Fruit fly (Drosophila melanogaster) whole organism, embryonic: ENCODE measurements around the gene CG32066.

ENCODE experiments used
- CG11723 ChIP-seq: fragments of 200-800 bp; sonication (Bioruptor generic); optimal IDR thresholded peaks from 2 replicates; lab custom pipeline; 2017; ENCODE audit warnings: missing biosample characterization, mild to moderate bottlenecking, missing genetic modification characterization
- CG12236 ChIP-seq: fragments of 200-800 bp; sonication (Bioruptor generic); optimal IDR thresholded peaks from 2 replicates; lab custom pipeline; 2016; ENCODE audit warnings: missing biosample characterization, missing genetic modification characterization
- CG13424 ChIP-seq: fragments of 200-800 bp; sonication (Bioruptor generic); optimal IDR thresholded peaks from 2 replicates; lab custom pipeline; 2019; ENCODE audit warnings: missing biosample characterization, mild to moderate bottlenecking, missing genetic modification characterization, moderate library complexity
- CG13624 ChIP-seq: fragments of 200-800 bp; sonication (Bioruptor generic); optimal IDR thresholded peaks from 2 replicates; lab custom pipeline; 2016; ENCODE audit warnings: missing biosample characterization, missing genetic modification characterization
- CG13894 ChIP-seq: fragments of 200-800 bp; sonication (Bioruptor generic); optimal IDR thresholded peaks from 3 replicates; lab custom pipeline; 2018; ENCODE audit warnings: missing biosample characterization, mild to moderate bottlenecking, missing genetic modification characterization, moderate library complexity
- CG14014 ChIP-seq: fragments of 200-800 bp; sonication (Bioruptor generic); IDR thresholded peaks from 2 replicates; pipeline ENCODE4 v1.3.6; 2022; ENCODE audit warnings: missing biosample characterization, missing genetic modification characterization
- CG14050 ChIP-seq: fragments of 200-800 bp; sonication (Bioruptor generic); IDR thresholded peaks from 3 replicates; pipeline ENCODE4 v1.3.6; 2022; ENCODE audit warnings: missing biosample characterization, missing genetic modification characterization
- CG15514 ChIP-seq: fragments of 200-800 bp; sonication (Bioruptor generic); optimal IDR thresholded peaks from 3 replicates; lab custom pipeline; 2017; ENCODE audit warnings: missing biosample characterization, missing genetic modification characterization, mild to moderate bottlenecking, moderate library complexity, missing genetic modification reagents
- CG1603 ChIP-seq: fragments of 200-800 bp; sonication (Bioruptor generic); optimal IDR thresholded peaks from 2 replicates; lab custom pipeline; 2019; ENCODE audit warnings: missing biosample characterization, mild to moderate bottlenecking, missing genetic modification characterization, moderate library complexity
- CG1647 ChIP-seq: fragments of 200-800 bp; sonication (Bioruptor generic); optimal IDR thresholded peaks from 3 replicates; lab custom pipeline; 2016; ENCODE audit warnings: missing biosample characterization, missing genetic modification characterization
- CG17612 ChIP-seq: fragments of 200-800 bp; sonication (Bioruptor generic); IDR thresholded peaks from 2 replicates; pipeline ENCODE4 v1.3.6; 2022; ENCODE audit warnings: missing biosample characterization, missing genetic modification characterization
- CG17802 ChIP-seq: fragments of 200-800 bp; sonication (Bioruptor generic); optimal IDR thresholded peaks from 2 replicates; lab custom pipeline; 2018; ENCODE audit warnings: missing biosample characterization, mild to moderate bottlenecking, missing genetic modification characterization, moderate library complexity
- CG30431 ChIP-seq: fragments of 200-800 bp; sonication (Bioruptor generic); optimal IDR thresholded peaks from 2 replicates; lab custom pipeline; 2017; ENCODE audit warnings: missing biosample characterization, missing genetic modification characterization
- CG31441 ChIP-seq: fragments of 200-800 bp; sonication (Bioruptor generic); IDR thresholded peaks from 2 replicates; pipeline ENCODE4 v1.3.6; 2022; ENCODE audit warnings: missing biosample characterization, missing genetic modification characterization
- CG33557 ChIP-seq: fragments of 200-800 bp; sonication (Bioruptor generic); optimal IDR thresholded peaks from 2 replicates; lab custom pipeline; 2019; ENCODE audit warnings: missing biosample characterization, mild to moderate bottlenecking, missing genetic modification characterization, moderate library complexity
- CG3838 ChIP-seq: fragments of 200-800 bp; sonication (Bioruptor generic); optimal IDR thresholded peaks from 3 replicates; lab custom pipeline; 2016; ENCODE audit warnings: missing biosample characterization, missing genetic modification characterization
- CG4707 ChIP-seq: fragments of 200-800 bp; sonication (Bioruptor generic); optimal IDR thresholded peaks from 2 replicates; lab custom pipeline; 2018; ENCODE audit warnings: missing biosample characterization, mild to moderate bottlenecking, missing genetic modification characterization, moderate library complexity
- CG8478 ChIP-seq: fragments of >200 bp; optimal IDR thresholded peaks from 2 replicates; lab custom pipeline; 2018
- Dfd ChIP-seq, 2 experiments: fragments of >200 bp; optimal IDR thresholded peaks; 2 replicates each; lab custom pipeline; 2017; ENCODE audit warnings: missing biosample characterization in 2 of 2, missing genetic modification characterization in 2 of 2
- Dip3 ChIP-seq: fragments of 200-800 bp; sonication (Bioruptor generic); optimal IDR thresholded peaks from 3 replicates; lab custom pipeline; 2016; ENCODE audit warnings: missing biosample characterization, missing genetic modification characterization
- H2.0 ChIP-seq: fragments of 200-800 bp; sonication (Bioruptor generic); IDR thresholded peaks from 2 replicates; pipeline ENCODE4 v1.3.6; 2022; ENCODE audit warnings: missing biosample characterization, missing genetic modification characterization
- Hsf ChIP-seq: fragments of 200-800 bp; sonication (Bioruptor generic); optimal IDR thresholded peaks from 3 replicates; lab custom pipeline; 2016; ENCODE audit warnings: missing biosample characterization, missing genetic modification characterization
- Max ChIP-seq: fragments of 200-800 bp; sonication (Bioruptor generic); optimal IDR thresholded peaks from 2 replicates; lab custom pipeline; 2016; ENCODE audit warnings: missing biosample characterization, mild to moderate bottlenecking, missing genetic modification characterization
- Nf-YC ChIP-seq: fragments of 200-800 bp; optimal IDR thresholded peaks from 3 replicates; lab custom pipeline; 2019; ENCODE audit warnings: missing biosample characterization, mild to moderate bottlenecking, missing genetic modification characterization, moderate library complexity
- PHDP ChIP-seq: fragments of 200-800 bp; sonication (Bioruptor generic); optimal IDR thresholded peaks from 3 replicates; lab custom pipeline; 2018; ENCODE audit warnings: missing biosample characterization, mild to moderate bottlenecking, missing genetic modification characterization, moderate library complexity
- Scr ChIP-seq: fragments of 200-800 bp; sonication (Bioruptor generic); IDR thresholded peaks from 2 replicates; pipeline ENCODE4 v1.3.6; 2022; ENCODE audit warnings: missing biosample characterization, missing genetic modification characterization; ENCODE audit not compliant: partially characterized antibody
- Trl ChIP-seq, 3 experiments: fragments of >200 bp in 2 of 3; fragments of 200-800 bp in 1 of 3; sonication (Bioruptor generic) in 1 of 3; optimal IDR thresholded peaks; 2 replicates in 1 of 3; 3 replicates in 2 of 3; lab custom pipeline; 2016 to 2017; ENCODE audit warnings: missing biosample characterization in 1 of 3, missing genetic modification characterization in 1 of 3
- abd-A ChIP-seq: fragments of 200-800 bp; sonication (Bioruptor generic); optimal IDR thresholded peaks from 3 replicates; lab custom pipeline; 2019; ENCODE audit warnings: missing biosample characterization, mild to moderate bottlenecking, missing genetic modification characterization, moderate library complexity
- cg ChIP-seq: fragments of 200-800 bp; sonication (Bioruptor generic); optimal IDR thresholded peaks from 3 replicates; lab custom pipeline; 2019; ENCODE audit warnings: missing biosample characterization, mild to moderate bottlenecking, missing genetic modification characterization, moderate library complexity
- croc ChIP-seq: fragments of 200-800 bp; sonication (Bioruptor generic); conservative IDR thresholded peaks from 3 replicates; pipeline ENCODE4 v1.3.6; 2022; ENCODE audit warnings: missing biosample characterization, missing genetic modification characterization
- dmrt11E ChIP-seq: fragments of 200-800 bp; sonication (Bioruptor generic); optimal IDR thresholded peaks from 3 replicates; lab custom pipeline; 2018; ENCODE audit warnings: missing biosample characterization, mild to moderate bottlenecking, missing genetic modification characterization, moderate library complexity
- dpn ChIP-seq, 2 experiments: fragments of 200-800 bp; sonication (Bioruptor generic); optimal IDR thresholded peaks; 3 replicates each; lab custom pipeline; 2016; ENCODE audit warnings: missing biosample characterization in 2 of 2, missing genetic modification characterization in 2 of 2
- en ChIP-seq: fragments of 200-800 bp; sonication (Bioruptor generic); optimal IDR thresholded peaks from 2 replicates; lab custom pipeline; 2016; ENCODE audit warnings: missing biosample characterization, missing genetic modification characterization
- exex ChIP-seq: fragments of 200-800 bp; sonication (Bioruptor generic); optimal IDR thresholded peaks from 4 replicates; lab custom pipeline; 2018; ENCODE audit warnings: missing biosample characterization, mild to moderate bottlenecking, missing genetic modification characterization, moderate library complexity
- fd96Cb ChIP-seq: fragments of 200-800 bp; sonication (Bioruptor generic); optimal IDR thresholded peaks from 2 replicates; lab custom pipeline; 2018; ENCODE audit warnings: missing biosample characterization, mild to moderate bottlenecking, missing genetic modification characterization, moderate library complexity
- grau ChIP-seq: fragments of 200-800 bp; optimal IDR thresholded peaks from 3 replicates; lab custom pipeline; 2019; ENCODE audit warnings: missing biosample characterization, mild to moderate bottlenecking, missing genetic modification characterization, moderate library complexity
- ham ChIP-seq: fragments of 200-800 bp; sonication (Bioruptor generic); IDR thresholded peaks from 2 replicates; pipeline ENCODE4 v1.3.6; 2022; ENCODE audit warnings: missing biosample characterization, missing genetic modification characterization
- hkb ChIP-seq, 2 experiments: fragments of 200-800 bp in 1 of 2; fragments of >200 bp in 1 of 2; sonication (Bioruptor generic) in 1 of 2; IDR thresholded peaks in 1 of 2; optimal IDR thresholded peaks in 1 of 2; 2 replicates each; pipeline versions ENCODE4 v1.3.6 to Lab custom; 2017 to 2022; ENCODE audit warnings: missing biosample characterization in 1 of 2, missing genetic modification characterization in 1 of 2
- hth ChIP-seq: fragments of >200 bp; optimal IDR thresholded peaks from 2 replicates; lab custom pipeline; 2017; ENCODE audit warnings: inconsistent platforms
- insv ChIP-seq, 2 experiments: fragments of 200-800 bp; sonication (Bioruptor generic); optimal IDR thresholded peaks; 3 replicates each; lab custom pipeline; 2016 to 2018; ENCODE audit warnings: missing biosample characterization in 2 of 2, missing genetic modification characterization in 2 of 2
- kah ChIP-seq: fragments of 200-800 bp; sonication (Bioruptor generic); optimal IDR thresholded peaks from 2 replicates; lab custom pipeline; 2018; ENCODE audit warnings: missing biosample characterization, mild to moderate bottlenecking, missing genetic modification characterization
- mld ChIP-seq: fragments of 200-800 bp; sonication (Bioruptor generic); IDR thresholded peaks from 3 replicates; pipeline ENCODE4 v1.3.6; 2022; ENCODE audit warnings: missing biosample characterization, missing genetic modification characterization; ENCODE audit not compliant: partially characterized antibody
- rib ChIP-seq: fragments of 200-800 bp; sonication (Bioruptor generic); IDR thresholded peaks from 2 replicates; pipeline ENCODE4 v1.3.6; 2022; ENCODE audit warnings: missing biosample characterization, missing genetic modification characterization
- sob ChIP-seq: fragments of 200-800 bp; sonication (Bioruptor generic); IDR thresholded peaks from 2 replicates; pipeline ENCODE4 v1.3.6; 2022; ENCODE audit warnings: missing biosample characterization, missing genetic modification characterization
- sqz ChIP-seq: fragments of 200-800 bp; sonication (Bioruptor generic); optimal IDR thresholded peaks from 3 replicates; lab custom pipeline; 2018; ENCODE audit warnings: missing biosample characterization, mild to moderate bottlenecking, missing genetic modification characterization
- tll ChIP-seq, 2 experiments: fragments of 200-800 bp in 1 of 2; fragments of >200 bp in 1 of 2; sonication (Bioruptor generic) in 1 of 2; optimal IDR thresholded peaks; 2 replicates each; lab custom pipeline; 2017 to 2019; ENCODE audit warnings: missing biosample characterization in 2 of 2, missing genetic modification characterization in 2 of 2, mild to moderate bottlenecking in 1 of 2, moderate library complexity in 1 of 2
- unpg ChIP-seq: fragments of 200-800 bp; sonication (Bioruptor generic); optimal IDR thresholded peaks from 3 replicates; lab custom pipeline; 2018; ENCODE audit warnings: missing biosample characterization, mild to moderate bottlenecking, missing genetic modification characterization, moderate library complexity
- vfl ChIP-seq: fragments of 200-800 bp; sonication (Bioruptor generic); optimal IDR thresholded peaks from 2 replicates; lab custom pipeline; 2016; ENCODE audit warnings: missing biosample characterization, missing genetic modification characterization
- wdn ChIP-seq: fragments of 200-800 bp; sonication (Bioruptor generic); IDR thresholded peaks from 2 replicates; pipeline ENCODE4 v1.3.6; 2022; ENCODE audit warnings: missing biosample characterization, missing genetic modification characterization
- yki ChIP-seq: fragments of >200 bp; optimal IDR thresholded peaks from 3 replicates; lab custom pipeline; 2018
- zfh1 ChIP-seq: fragments of 200-800 bp; sonication (Bioruptor generic); IDR thresholded peaks from 3 replicates; pipeline ENCODE4 v1.3.6; 2022; ENCODE audit warnings: missing biosample characterization, missing genetic modification characterization

The CG32066 gene

dm6 chr3L:10677816-10678215 is 17.0 kb upstream of the CG32066 start:
- TF ChIP-seq dpn (GFP tag; optimal IDR thresholded peaks at IDR 0.05; lab: Kevin White, UChicago) (no peak), CG11723 (GFP tag; lab: Kevin White, UChicago) (no peak), vfl (no peak), exex (tag; lab: Kevin White, UChicago) (peak; percentile 5), CG17802 (tag; lab: Kevin White, UChicago) (no peak), kah (GFP tag; lab: Kevin White, UChicago) (no peak), CG31441 (GFP tag; lab: Robert Waterston, UW) (no peak), en (GFP tag; lab: Kevin White, UChicago) (no peak), CG13424 (tag; lab: Kevin White, UChicago) (no peak), hkb (optimal IDR thresholded peaks at IDR 0.05; lab: Kevin White, UChicago) (no peak), hkb (GFP tag; IDR thresholded peaks at IDR 0.05; lab: Robert Waterston, UW) (no peak), ham (GFP tag; lab: Robert Waterston, UW) (no peak), sqz (peak; percentile 47), sob (GFP tag; lab: Robert Waterston, UW) (no peak), grau (no peak), CG13624 (GFP tag; lab: Kevin White, UChicago) (no peak), zfh1 (GFP tag; lab: Robert Waterston, UW) (no peak), CG14050 (GFP tag; lab: Robert Waterston, UW) (no peak), unpg (GFP tag; lab: Kevin White, UChicago) (no peak), croc (GFP tag; lab: Robert Waterston, UW) (no peak), CG33557 (GFP tag; lab: Kevin White, UChicago) (no peak), cg (peak; percentile 54), Nf-YC (no peak), H2.0 (GFP tag; lab: Robert Waterston, UW) (no peak), CG4707 (GFP tag; lab: Kevin White, UChicago) (no peak), insv (GFP tag; optimal IDR thresholded peaks at IDR 0.05; lab: Kevin White, UChicago) (no peak), Max (GFP tag; lab: Kevin White, UChicago) (no peak), CG14014 (no peak), CG1603 (tag; lab: Kevin White, UChicago) (no peak), Dfd (GFP tag; optimal IDR thresholded peaks at IDR 0.05; lab: Kevin White, UChicago) (no peak), Trl (optimal IDR thresholded peaks at IDR 0.05; lab: Kevin White, UChicago) (peak in 1 of 2 experiments; percentile 4), Trl (GFP tag; optimal IDR thresholded peaks at IDR 0.05; lab: Kevin White, UChicago) (no peak), Hsf (no peak), CG8478 (no peak), rib (GFP tag; lab: Robert Waterston, UW) (no peak), yki (no peak), CG30431 (no peak), abd-A (tag; lab: Kevin White, UChicago) (peak; percentile 22), CG3838 (GFP tag; lab: Kevin White, UChicago) (no peak), dmrt11E (tag; lab: Kevin White, UChicago) (no peak), Dip3 (GFP tag; lab: Kevin White, UChicago) (no peak), PHDP (tag; lab: Kevin White, UChicago) (no peak), wdn (GFP tag; lab: Robert Waterston, UW) (no peak), CG13894 (tag; lab: Kevin White, UChicago) (peak; percentile 4), Scr (0 out of 2 replicates have a peak, but pooled peaks have one; percentile 11), fd96Cb (no peak), CG15514 (GFP tag; lab: Kevin White, UChicago) (no peak), mld (no peak), CG1647 (GFP tag; lab: Kevin White, UChicago) (no peak), CG12236 (no peak), hth (lab: Kevin White, UChicago) (no peak), CG17612 (no peak), tll (GFP tag; optimal IDR thresholded peaks at IDR 0.05; lab: Kevin White, UChicago) (peak in 1 of 2 experiments; percentile 17)
